Worm (Caenorhabditis elegans) whole organism, dauer: ENCODE measurements around the gene piga-1.

Source experiments
- unc-62 ChIP-seq: sonication (generic microtip); optimal IDR thresholded peaks from 2 replicates; lab custom pipeline; 2017; ENCODE audit warnings: missing biosample characterization, missing genetic modification reagents, missing genetic modification characterization

piga-1 gene

DNA sequence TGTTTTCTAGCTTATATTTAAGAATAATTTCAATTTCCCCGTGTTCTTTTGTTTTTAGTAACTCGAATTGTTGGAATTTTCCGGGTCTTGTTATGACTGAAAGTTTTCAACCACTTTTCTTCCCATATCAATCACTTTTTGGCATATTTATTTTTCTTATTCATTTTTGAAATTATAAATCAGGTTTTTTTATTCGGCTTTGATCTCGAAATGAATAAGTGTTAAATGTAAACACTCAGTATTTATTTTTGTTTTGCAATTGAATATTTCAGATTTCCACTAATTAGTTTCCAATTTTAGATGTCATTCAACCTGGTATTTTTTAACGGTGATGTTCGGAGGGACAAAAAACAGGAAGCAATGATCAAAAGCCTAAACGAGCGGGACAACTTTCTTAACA lies 3.0 kb upstream of the piga-1 start, which contains the start of gene etc-1:
etc-1 (plus strand) TSS at position 301 of the 400 bp plus-strand sequence.
- TF ChIP-seq unc-62 (GFP tag; lab: Kevin White, UChicago) = no peak

DNA sequence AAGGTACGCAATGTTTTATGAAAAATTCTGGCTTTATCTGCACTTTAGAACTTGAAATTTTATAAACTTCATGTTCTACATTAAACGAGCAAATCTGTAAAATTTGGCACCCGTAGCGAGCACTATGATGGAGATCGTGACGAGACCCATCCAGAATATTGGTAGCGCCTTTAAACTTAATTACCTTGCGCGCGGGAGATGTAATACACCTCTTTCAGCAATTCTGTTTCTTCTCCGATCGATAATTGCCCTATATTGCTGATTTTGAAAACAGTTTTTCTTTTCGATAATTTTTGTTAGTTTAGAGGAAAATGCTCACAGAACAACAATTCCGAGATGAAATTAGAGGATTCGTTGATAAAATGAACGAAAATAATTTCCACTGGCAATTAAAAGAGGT lies 2.7 kb downstream of the piga-1 start, which contains the start of gene atg-10:
atg-10 (plus strand) TSS at position 301 of the 400 bp plus-strand sequence.
- no peak for TF ChIP-seq unc-62 (GFP tag; lab: Kevin White, UChicago)

DNA sequence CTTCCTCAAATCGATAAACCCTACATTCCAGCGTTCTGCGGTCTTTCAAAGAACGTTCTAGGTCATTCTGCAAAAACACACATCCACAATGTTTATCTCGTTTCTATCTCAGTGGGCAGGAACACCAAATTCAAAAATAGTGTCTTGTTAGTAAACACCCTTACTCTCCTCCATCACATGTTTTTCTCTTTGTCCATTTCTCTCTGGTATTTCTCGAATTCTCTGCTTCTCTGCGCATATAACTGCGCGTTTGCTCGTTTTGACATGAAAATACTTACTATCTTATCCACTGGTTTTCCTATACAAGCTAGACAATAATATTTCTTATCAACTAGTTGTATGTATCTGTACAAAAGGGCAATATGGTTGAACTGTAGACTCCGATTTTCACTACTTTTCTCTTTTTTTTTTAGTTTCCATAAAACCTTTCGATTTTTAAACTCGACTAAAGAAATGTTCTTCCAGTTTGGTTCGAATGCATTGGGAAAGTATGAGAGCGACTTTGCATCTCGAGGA lies 10.8 kb downstream of the piga-1 start, which contains the start of gene pyr-1:
pyr-1 (plus strand) TSS at position 466 of the 516 bp plus-strand sequence.
- TF ChIP-seq unc-62 (GFP tag; lab: Kevin White, UChicago) = no peak

DNA sequence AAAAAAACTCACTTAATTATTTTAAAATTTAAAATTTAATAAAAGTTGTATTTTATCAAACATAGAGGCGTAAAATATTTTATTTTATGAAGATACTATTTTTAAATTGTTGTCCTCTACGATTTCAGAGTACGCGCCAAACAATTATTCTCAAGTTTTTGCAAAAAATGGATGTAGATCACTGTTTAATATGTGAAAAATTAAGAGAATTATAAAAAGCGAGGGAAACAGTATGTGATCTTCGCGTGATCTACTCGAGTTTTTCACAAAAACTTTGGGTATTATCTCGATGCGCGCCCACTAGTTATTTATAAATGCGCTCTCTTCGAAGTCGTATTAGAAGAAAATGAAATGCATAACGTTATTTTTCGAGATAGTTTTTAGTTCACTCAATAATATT lies 12.7 kb downstream of the piga-1 start:
- TF ChIP-seq unc-62 (GFP tag; lab: Kevin White, UChicago) = no peak

DNA sequence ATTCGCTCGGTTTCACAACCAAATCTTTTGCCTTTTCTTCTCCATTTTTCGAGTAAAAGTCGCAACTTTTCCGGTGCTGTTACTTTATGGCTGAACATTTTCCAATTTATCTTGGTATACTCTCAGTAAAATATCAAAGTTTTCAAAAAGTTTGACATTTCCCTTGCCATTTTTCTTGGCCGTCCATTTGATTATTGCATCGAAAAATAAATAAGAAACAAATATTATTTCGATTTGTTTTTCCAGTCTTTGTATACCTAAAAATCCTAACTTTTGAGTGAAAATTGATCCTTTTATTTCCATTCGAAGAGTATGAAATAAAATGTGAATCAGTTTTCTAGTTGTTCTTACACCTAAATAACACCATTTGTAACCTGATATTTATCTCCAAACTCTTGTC lies 15.1 kb downstream of the piga-1 start:
- TF ChIP-seq unc-62 (GFP tag; lab: Kevin White, UChicago) = no peak

DNA sequence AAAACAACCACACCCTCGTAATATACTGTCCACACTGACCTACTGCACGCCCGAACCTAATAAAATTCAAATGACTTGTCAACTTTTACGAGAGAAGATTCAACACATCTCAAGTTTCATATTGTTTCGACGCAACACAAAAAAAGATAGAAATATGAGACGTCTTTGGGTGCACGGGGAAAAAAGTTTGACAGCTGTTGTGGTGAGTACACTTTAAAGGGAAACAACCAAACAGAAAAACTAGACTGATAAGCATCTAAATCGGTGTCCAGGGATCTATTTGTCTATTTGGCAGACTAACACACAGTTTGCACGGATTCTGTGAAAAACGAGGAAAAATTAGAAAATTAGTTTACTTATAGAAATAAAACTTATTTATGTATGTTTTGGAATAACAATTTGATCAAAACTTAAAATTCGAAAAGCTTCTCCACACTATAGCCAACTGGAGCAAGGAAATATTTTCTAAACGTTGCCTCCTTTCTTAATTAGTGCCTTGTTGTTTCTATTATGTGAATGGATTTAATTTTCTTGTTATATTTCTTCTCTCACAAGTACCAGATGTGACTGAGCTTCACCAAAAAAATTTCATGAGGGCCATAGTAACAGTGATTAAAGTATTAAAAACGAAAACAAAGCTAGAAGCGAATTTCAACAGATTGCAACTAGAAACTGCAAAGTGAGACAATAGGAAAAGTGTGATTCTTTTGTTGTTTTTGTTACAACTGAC lies 17.7 kb downstream of the piga-1 start:
- TF ChIP-seq unc-62 (GFP tag; lab: Kevin White, UChicago) = no peak

DNA sequence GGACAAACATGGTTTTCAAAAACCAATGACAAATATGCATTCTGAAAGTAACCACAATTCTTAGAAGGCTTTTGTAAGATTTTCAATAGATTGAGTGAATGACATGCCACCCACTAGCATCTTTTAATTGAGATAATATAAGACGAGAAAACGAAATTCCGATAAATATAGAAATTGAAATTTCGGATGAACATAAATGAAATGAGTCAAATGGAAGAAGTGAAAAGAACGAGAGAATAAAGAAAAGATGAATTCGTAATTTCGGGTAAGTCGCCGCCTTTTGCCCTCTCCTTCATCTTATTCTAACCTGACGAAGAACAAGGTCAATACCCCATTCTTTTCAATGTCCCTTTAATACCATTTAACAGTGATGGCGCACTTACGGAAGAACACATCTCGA lies 19.1 kb downstream of the piga-1 start:
- TF ChIP-seq unc-62 (GFP tag; lab: Kevin White, UChicago) = no peak

DNA sequence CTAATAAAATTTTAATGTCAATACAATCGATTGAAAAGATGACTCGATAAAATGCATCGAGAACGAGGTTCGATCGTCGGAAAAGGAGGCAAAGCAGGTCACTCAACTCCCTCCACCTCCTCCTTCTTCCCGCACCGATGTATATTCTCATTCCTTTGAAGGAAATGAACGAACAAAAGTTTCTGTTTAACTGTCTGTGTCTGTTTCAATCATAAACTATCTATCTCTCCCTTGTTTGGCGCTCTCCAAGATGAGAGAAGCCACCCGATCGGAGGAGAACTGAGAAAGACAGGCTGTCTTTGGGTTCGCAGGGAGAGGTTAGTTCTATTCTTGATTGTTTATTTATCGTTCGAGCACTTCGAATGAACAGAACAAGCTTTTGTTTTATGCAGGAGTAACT lies 20.4 kb downstream of the piga-1 start, which contains the start of gene D2085.7:
D2085.7 (plus strand) TSS at position 251 of the 400 bp plus-strand sequence.
- TF ChIP-seq unc-62 (GFP tag; lab: Kevin White, UChicago) = no peak

DNA sequence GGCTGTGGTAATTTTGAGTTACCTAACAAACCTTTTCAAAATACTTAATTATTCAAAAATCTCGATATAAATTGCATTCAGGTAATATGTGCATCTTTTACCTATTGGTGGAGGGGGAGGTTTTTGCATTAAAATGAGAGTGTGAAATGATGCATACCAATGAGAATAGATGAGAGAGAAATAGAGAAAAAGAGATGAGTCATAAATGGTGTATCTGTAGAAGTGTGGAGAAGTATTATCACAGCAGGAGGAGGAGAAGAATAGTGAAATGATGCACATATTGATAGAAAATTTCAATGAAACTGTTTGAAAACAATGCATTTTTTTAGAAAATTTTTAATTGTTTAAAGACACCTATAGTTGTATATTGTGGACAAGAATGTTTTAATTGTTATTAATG lies 21.0 kb downstream of the piga-1 start:
- no peak for TF ChIP-seq unc-62 (GFP tag; lab: Kevin White, UChicago)

DNA sequence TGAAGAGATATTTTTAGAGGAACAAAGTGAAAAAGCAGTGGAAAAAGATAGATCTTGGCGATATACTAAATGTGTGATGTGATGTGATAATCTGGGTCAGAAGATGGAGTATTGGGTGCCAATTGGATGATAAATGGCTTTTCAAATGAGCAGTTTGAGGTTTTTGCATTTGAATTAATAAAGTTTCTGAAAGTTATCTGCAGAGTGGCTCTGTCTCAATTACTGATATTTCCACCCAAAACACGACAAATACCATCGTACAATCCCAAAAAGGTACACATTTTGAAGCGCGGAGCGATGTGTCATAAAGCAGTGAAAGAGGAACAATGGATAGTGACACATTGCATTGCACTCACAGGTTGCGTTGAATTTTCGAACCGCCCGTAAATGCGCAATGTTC lies 22.0 kb downstream of the piga-1 start:
- TF ChIP-seq unc-62 (GFP tag; lab: Kevin White, UChicago) = no peak

DNA sequence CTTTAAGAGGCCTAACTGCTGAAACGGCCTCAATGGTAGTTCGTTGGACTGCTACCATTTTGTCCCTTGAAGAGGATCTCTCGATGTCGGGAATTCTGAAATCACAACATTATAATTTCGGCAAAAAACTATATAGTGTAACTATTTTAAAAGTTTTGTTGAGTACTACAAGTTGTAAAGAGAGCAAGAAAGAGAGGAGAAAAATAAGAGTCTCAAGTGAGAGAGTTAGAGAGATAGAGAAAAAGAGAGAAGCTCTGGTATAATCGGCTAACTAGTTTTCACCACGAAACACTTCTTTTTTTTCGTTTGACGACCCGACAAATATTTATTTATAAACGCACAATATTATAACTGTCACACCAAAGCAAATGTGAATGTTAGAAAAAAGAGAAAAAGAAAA lies 23.9 kb downstream of the piga-1 start, which contains the start of gene vab-9:
vab-9 (minus strand) TSS at position 101 of the 400 bp plus-strand sequence.
- TF ChIP-seq unc-62 (GFP tag; lab: Kevin White, UChicago) = no peak

DNA sequence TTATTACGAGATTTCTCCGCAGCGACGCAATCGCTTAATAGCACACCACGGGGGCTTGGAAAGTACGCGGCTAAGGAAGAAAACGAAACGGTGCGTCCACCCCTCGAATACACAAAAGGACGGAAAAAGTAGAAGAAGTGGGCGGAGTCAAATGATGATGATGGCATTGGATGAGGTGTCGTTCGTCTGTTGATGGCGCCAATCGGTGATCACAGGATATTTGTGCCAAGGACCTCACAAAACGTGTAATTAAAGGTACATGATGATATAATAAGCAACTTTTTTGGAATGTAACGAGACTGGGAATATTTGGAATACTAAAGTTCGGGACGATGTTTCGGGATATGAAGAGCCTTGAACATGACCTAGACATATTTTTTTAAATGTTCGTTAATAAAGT lies 27.1 kb downstream of the piga-1 start, which contains the start of gene cutl-12:
cutl-12 (minus strand) TSS at position 101 of the 400 bp plus-strand sequence.
- no peak for TF ChIP-seq unc-62 (GFP tag; lab: Kevin White, UChicago)

DNA sequence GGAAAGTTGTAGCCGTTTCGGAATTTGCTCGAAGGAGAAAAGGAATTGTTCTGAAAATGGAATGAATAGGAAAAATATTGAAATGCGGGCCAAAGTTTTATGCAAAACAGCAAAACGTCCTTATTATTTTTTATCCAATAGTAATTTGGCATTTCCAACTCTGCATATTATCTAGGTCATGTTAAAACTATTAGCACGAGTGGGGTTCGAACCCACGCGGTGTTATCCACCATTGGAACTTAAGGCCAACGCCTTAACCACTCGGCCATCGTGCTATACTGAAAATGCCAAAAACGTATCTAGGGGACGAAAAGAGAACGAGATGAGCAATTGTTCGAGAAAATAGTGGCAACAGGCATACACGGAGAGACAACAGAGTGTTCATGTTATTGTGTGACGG lies 29.7 kb downstream of the piga-1 start:
- no peak for TF ChIP-seq unc-62 (GFP tag; lab: Kevin White, UChicago)

DNA sequence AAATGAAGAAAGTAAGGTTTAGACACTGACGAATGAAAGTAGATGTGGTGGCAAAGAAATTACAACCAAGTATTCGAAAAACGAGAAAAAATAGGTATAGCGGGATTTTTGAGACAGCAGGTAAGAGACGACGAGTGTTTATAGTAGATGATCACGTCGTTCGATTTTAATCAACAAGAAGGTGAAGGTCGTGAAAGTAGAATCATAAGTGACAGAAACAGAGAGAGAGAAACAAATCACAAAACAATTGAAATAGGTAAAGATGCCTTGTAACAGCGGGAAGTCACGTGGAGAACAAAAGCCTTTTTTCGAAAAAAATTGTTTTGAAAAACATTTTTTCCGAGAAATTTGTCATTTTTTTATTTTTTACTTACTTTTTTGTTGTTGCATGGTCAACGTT lies 31.4 kb downstream of the piga-1 start, which contains the start of gene T22C8.6:
T22C8.6 (minus strand) TSS at position 194 of the 400 bp plus-strand sequence.
- no peak for TF ChIP-seq unc-62 (GFP tag; lab: Kevin White, UChicago)

DNA sequence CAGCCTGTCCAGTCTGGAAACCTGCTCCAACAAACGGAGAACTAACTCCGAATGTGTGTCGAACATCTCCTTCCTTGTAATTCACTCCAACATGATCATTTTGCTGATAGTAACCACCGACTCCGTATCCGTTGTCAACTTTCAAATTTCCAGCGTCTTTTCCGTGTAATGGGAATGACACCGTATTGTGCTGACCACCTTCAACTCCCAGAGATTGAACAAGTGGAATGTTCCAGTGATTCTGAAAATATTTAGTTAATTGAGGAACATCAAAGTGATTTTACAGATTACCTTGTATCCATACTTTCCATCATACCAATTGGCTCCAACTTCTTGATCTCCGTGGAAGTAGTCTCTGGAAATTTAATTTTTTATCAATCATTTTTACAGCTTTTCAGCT lies 33.6 kb downstream of the piga-1 start:
- TF ChIP-seq unc-62 (GFP tag; lab: Kevin White, UChicago) = no peak

DNA sequence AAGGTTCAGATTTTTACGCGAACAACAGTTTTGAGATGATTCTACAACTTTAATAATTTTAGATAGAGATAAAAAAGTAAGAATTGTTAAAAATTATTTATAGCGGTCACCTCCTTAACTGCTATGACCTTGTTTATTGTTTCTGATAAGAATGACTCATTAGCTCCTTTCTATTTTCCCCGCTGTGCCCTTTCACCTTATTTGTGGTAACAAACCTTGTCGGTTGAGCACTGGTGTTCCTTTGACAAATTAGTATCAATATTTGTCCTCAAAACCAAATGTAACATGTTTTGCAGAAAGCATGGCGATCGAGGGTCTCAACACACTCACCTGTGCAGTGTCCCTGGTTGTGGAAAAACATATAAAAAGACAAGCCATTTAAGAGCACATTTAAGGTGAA lies 34.9 kb downstream of the piga-1 start:
- no peak for TF ChIP-seq unc-62 (GFP tag; lab: Kevin White, UChicago)

DNA sequence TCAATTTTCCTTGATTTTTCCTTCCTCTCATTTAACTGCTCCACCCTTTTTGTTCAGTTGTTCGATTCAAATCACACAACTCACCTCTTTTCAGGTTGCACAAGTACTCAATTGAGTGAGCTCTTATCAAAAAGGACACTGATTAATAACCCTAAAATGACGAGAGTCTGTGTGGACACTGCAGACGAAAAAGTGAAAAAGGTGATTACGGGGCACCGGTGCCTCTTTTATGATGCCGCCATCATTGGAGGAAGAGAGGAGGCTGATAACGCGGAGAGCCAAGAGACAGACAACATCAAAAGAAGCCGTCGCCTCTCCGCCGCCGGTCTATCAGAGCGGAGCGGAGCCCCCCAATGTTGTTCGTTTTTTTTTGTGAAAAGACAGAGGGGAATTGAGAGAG lies 36.3 kb downstream of the piga-1 start, which contains the start of gene sptf-2:
sptf-2 (plus strand) TSS at position 297 of the 400 bp plus-strand sequence.
- TF ChIP-seq unc-62 (GFP tag; lab: Kevin White, UChicago) = no peak
